Fruit fly (Drosophila melanogaster): ENCODE measurements around the gene ort.

- no peak for TF ChIP-seq psq (optimal IDR thresholded peaks at IDR 0.05)
- no peak for TF ChIP-seq pan (optimal IDR thresholded peaks at IDR 0.05)
- TF ChIP-seq usp (GFP tag; optimal IDR thresholded peaks at IDR 0.05) = no peak
- TF ChIP-seq CG8478 (optimal IDR thresholded peaks at IDR 0.05) = no peak
Observed at dm6 chr3R:19620953-19621352, 38.6 kb upstream of the ort start.
